Worm (Caenorhabditis elegans) whole organism, L4 larva: Measurements from ENCODE around the gene ada-2.

Experiments used
- F10B5.3 ChIP-seq: sonication (generic microtip); optimal IDR thresholded peaks from 2 replicates; lab custom pipeline; 2016; ENCODE audit warnings: mild to moderate bottlenecking, missing genetic modification characterization, missing compliant biosample characterization
- F26F4.8 ChIP-seq: fragments of 200-800 bp; sonication (Bioruptor generic); conservative IDR thresholded peaks from 2 replicates; pipeline ENCODE4 v1.3.6; 2022; ENCODE audit warnings: missing genetic modification characterization, missing compliant biosample characterization
- F37D6.2 ChIP-seq: sonication (generic microtip); optimal IDR thresholded peaks from 2 replicates; lab custom pipeline; 2016; ENCODE audit warnings: mild to moderate bottlenecking, missing genetic modification characterization, missing compliant biosample characterization
- F44E2.7 ChIP-seq: fragments of 200-800 bp; sonication (Bioruptor generic); IDR thresholded peaks from 2 replicates; pipeline ENCODE4 v2.1.2; 2022; ENCODE audit warnings: missing genetic modification characterization, missing compliant biosample characterization
- F49E8.2 ChIP-seq: sonication (generic microtip); optimal IDR thresholded peaks from 2 replicates; lab custom pipeline; 2016; ENCODE audit warnings: missing compliant biosample characterization, mild to moderate bottlenecking, missing genetic modification characterization, borderline replicate concordance
- T20F7.1 ChIP-seq: fragments of 200-800 bp; sonication (Bioruptor generic); optimal IDR thresholded peaks from 2 replicates; lab custom pipeline; 2018; ENCODE audit warnings: mild to moderate bottlenecking, missing genetic modification characterization, missing compliant biosample characterization
- Y105C5A.15 ChIP-seq: fragments of 200-800 bp; sonication (Bioruptor generic); IDR thresholded peaks from 2 replicates; pipeline ENCODE4 v1.3.6; 2022; ENCODE audit warnings: missing genetic modification characterization, missing compliant biosample characterization
- Y48G9A.11 ChIP-seq: fragments of 200-800 bp; sonication (Bioruptor generic); IDR thresholded peaks from 2 replicates; pipeline ENCODE4 v1.3.6; 2022; ENCODE audit warnings: missing genetic modification reagents, missing genetic modification characterization, missing compliant biosample characterization
- Y75B8A.6 ChIP-seq: fragments of 200-800 bp; sonication (Bioruptor generic); IDR thresholded peaks from 2 replicates; pipeline ENCODE4 v1.3.6; 2022; ENCODE audit warnings: missing genetic modification reagents, missing genetic modification characterization, missing compliant biosample characterization
- ZK337.2 ChIP-seq: fragments of 200-800 bp; sonication (Bioruptor generic); IDR thresholded peaks from 2 replicates; pipeline ENCODE4 v1.3.6; 2022; ENCODE audit warnings: missing genetic modification reagents, missing genetic modification characterization, missing compliant biosample characterization
- attf-4 ChIP-seq: sonication (generic microtip); optimal IDR thresholded peaks from 3 replicates; lab custom pipeline; 2017; ENCODE audit warnings: missing biosample characterization, missing genetic modification characterization
- ceh-20 ChIP-seq: fragments of 200-800 bp; sonication (Bioruptor generic); IDR thresholded peaks from 2 replicates; pipeline ENCODE4 v1.3.6; 2022; ENCODE audit warnings: missing genetic modification reagents, missing genetic modification characterization, missing compliant biosample characterization
- ceh-32 ChIP-seq: sonication (generic microtip); optimal IDR thresholded peaks from 2 replicates; lab custom pipeline; 2016; ENCODE audit warnings: mild to moderate bottlenecking, missing genetic modification characterization, missing compliant biosample characterization; ENCODE audit not compliant: poor library complexity
- ceh-44 ChIP-seq: fragments of 200-800 bp; sonication (Bioruptor generic); IDR thresholded peaks from 2 replicates; pipeline ENCODE4 v1.3.6; 2022; ENCODE audit warnings: missing genetic modification reagents, missing genetic modification characterization, missing compliant biosample characterization
- ces-1 ChIP-seq: fragments of 150-350 bp; sonication (generic microtip); optimal IDR thresholded peaks from 4 replicates; lab custom pipeline; 2014; ENCODE audit warnings: missing biosample characterization, missing genetic modification reagents, missing genetic modification characterization
- cey-2 ChIP-seq: sonication (generic microtip); optimal IDR thresholded peaks from 3 replicates; lab custom pipeline; 2017; ENCODE audit warnings: missing genetic modification characterization, mild to moderate bottlenecking, missing compliant biosample characterization, antibody characterized with exemption, borderline replicate concordance; ENCODE audit not compliant: insufficient read depth
- daf-16 ChIP-seq, 3 experiments: sonication (generic microtip); optimal IDR thresholded peaks; 2 replicates each; lab custom pipeline; 2016 to 2017; ENCODE audit warnings: missing genetic modification characterization in 3 of 3, missing genetic modification reagents in 3 of 3, mild to moderate bottlenecking in 2 of 3, missing compliant biosample characterization in 2 of 3, missing biosample characterization in 1 of 3, moderate library complexity in 1 of 3
- daf-19 ChIP-seq: fragments of 200-800 bp; sonication (Bioruptor generic); conservative IDR thresholded peaks from 2 replicates; pipeline ENCODE4 v1.3.6; 2022; ENCODE audit warnings: missing genetic modification characterization, missing compliant biosample characterization
- daf-8 ChIP-seq: fragments of 200-800 bp; sonication (Bioruptor generic); IDR thresholded peaks from 2 replicates; pipeline ENCODE4 v1.3.6; 2022; ENCODE audit warnings: missing genetic modification characterization, missing compliant biosample characterization
- dmd-6 ChIP-seq: fragments of 200-800 bp; sonication (Bioruptor generic); IDR thresholded peaks from 2 replicates; pipeline ENCODE4 v1.3.6; 2022; ENCODE audit warnings: missing genetic modification reagents, missing genetic modification characterization, missing compliant biosample characterization
- duxl-1 ChIP-seq: sonication (generic microtip); optimal IDR thresholded peaks from 2 replicates; lab custom pipeline; 2016; ENCODE audit warnings: mild to moderate bottlenecking, missing genetic modification characterization, moderate library complexity, missing compliant biosample characterization; ENCODE audit not compliant: poor library complexity
- fos-1 ChIP-seq: fragments of 150-350 bp; optimal IDR thresholded peaks from 2 replicates; lab custom pipeline; 2014; ENCODE audit warnings: missing biosample characterization, missing genetic modification characterization
- gei-8 ChIP-seq: fragments of 200-800 bp; sonication (Bioruptor generic); optimal IDR thresholded peaks from 2 replicates; lab custom pipeline; 2018; ENCODE audit warnings: mild to moderate bottlenecking, missing genetic modification characterization, missing compliant biosample characterization
- hlh-30 ChIP-seq: sonication (generic microtip); optimal IDR thresholded peaks from 2 replicates; lab custom pipeline; 2017; ENCODE audit warnings: antibody characterized with exemption, mild to moderate bottlenecking, missing genetic modification characterization, missing compliant biosample characterization; ENCODE audit not compliant: insufficient read depth
- lin-1 ChIP-seq: fragments of 200-800 bp; sonication (Bioruptor generic); IDR thresholded peaks from 2 replicates; pipeline ENCODE4 v1.3.6; 2022; ENCODE audit warnings: missing genetic modification reagents, missing genetic modification characterization, missing compliant biosample characterization
- lin-13 ChIP-seq: fragments of 150-350 bp; optimal IDR thresholded peaks from 2 replicates; lab custom pipeline; 2014; ENCODE audit warnings: missing biosample characterization, missing genetic modification reagents, missing genetic modification characterization
- lin-29 ChIP-seq: fragments of 200-800 bp; sonication (Bioruptor generic); IDR thresholded peaks from 2 replicates; pipeline ENCODE4 v1.3.6; 2022; ENCODE audit warnings: missing genetic modification reagents, missing genetic modification characterization, missing compliant biosample characterization
- lir-3 ChIP-seq: sonication (generic microtip); optimal IDR thresholded peaks from 2 replicates; lab custom pipeline; 2016; ENCODE audit warnings: mild to moderate bottlenecking, missing genetic modification characterization, missing compliant biosample characterization
- lsy-2 ChIP-seq, 2 experiments: fragments of 150-350 bp in 1 of 2; sonication (generic microtip) in 1 of 2; optimal IDR thresholded peaks; 2 replicates each; lab custom pipeline; 2014 to 2017; ENCODE audit warnings: missing biosample characterization in 2 of 2, missing genetic modification characterization in 2 of 2
- mdt-29 ChIP-seq: fragments of 200-800 bp; sonication (Bioruptor generic); IDR thresholded peaks from 2 replicates; pipeline ENCODE4 v1.3.6; 2022; ENCODE audit warnings: missing genetic modification reagents, missing genetic modification characterization, missing compliant biosample characterization
- nhr-237 ChIP-seq: sonication (generic microtip); optimal IDR thresholded peaks from 2 replicates; lab custom pipeline; 2017; ENCODE audit warnings: missing biosample characterization, missing genetic modification characterization
- pha-4 ChIP-seq, 2 experiments: fragments of 150-350 bp in 1 of 2; fragments of 200-800 bp in 1 of 2; sonication (Bioruptor generic) in 1 of 2; IDR thresholded peaks in 1 of 2; optimal IDR thresholded peaks in 1 of 2; 2 replicates each; pipeline versions ENCODE4 v1.3.6 to Lab custom; 2014 to 2022; ENCODE audit warnings: missing genetic modification characterization in 2 of 2, missing genetic modification reagents in 2 of 2, missing biosample characterization in 1 of 2, missing compliant biosample characterization in 1 of 2
- php-3 ChIP-seq: fragments of 200-800 bp; sonication (Bioruptor generic); IDR thresholded peaks from 2 replicates; pipeline ENCODE4 v1.3.6; 2022; ENCODE audit warnings: missing genetic modification reagents, missing genetic modification characterization, missing compliant biosample characterization
- rbr-2 ChIP-seq: sonication (generic microtip); optimal IDR thresholded peaks from 2 replicates; lab custom pipeline; 2016; ENCODE audit warnings: missing genotype, missing genetic modification characterization, missing compliant biosample characterization
- saeg-2 ChIP-seq: fragments of 200-800 bp; sonication (Bioruptor generic); IDR thresholded peaks from 2 replicates; pipeline ENCODE4 v1.3.6; 2022; ENCODE audit warnings: missing genetic modification reagents, missing genetic modification characterization, missing compliant biosample characterization
- snpc-1.2 ChIP-seq: fragments of 200-800 bp; sonication (Bioruptor generic); IDR thresholded peaks from 2 replicates; pipeline ENCODE4 v1.3.6; 2022; ENCODE audit warnings: missing genetic modification reagents, missing genetic modification characterization, missing compliant biosample characterization
- snpc-4 ChIP-seq: fragments of 150-350 bp; optimal IDR thresholded peaks from 2 replicates; lab custom pipeline; 2014; ENCODE audit warnings: missing biosample characterization, missing genetic modification characterization
- spr-1 ChIP-seq: sonication (generic microtip); optimal IDR thresholded peaks from 2 replicates; lab custom pipeline; 2016; ENCODE audit warnings: mild to moderate bottlenecking, missing genetic modification characterization, missing compliant biosample characterization
- spr-3 ChIP-seq: fragments of 200-800 bp; sonication (Bioruptor generic); optimal IDR thresholded peaks from 2 replicates; lab custom pipeline; 2018; ENCODE audit warnings: mild to moderate bottlenecking, missing genetic modification characterization, missing compliant biosample characterization
- unc-130 ChIP-seq: sonication (generic microtip); optimal IDR thresholded peaks from 2 replicates; lab custom pipeline; 2016; ENCODE audit warnings: missing genetic modification reagents, missing genetic modification characterization, missing compliant biosample characterization
- unc-62 ChIP-seq, 3 experiments: fragments of 150-350 bp in 1 of 3; sonication (generic microtip); optimal IDR thresholded peaks in 2 of 3; peaks in 1 of 3; 1 replicate in 1 of 3; 2 replicates in 2 of 3; lab custom pipeline; 2014 to 2017; ENCODE audit warnings: missing biosample characterization in 3 of 3, missing genetic modification characterization in 3 of 3, missing genetic modification reagents in 3 of 3, missing genotype in 1 of 3
- zag-1 ChIP-seq: fragments of 150-350 bp; optimal IDR thresholded peaks from 2 replicates; lab custom pipeline; 2014; ENCODE audit warnings: missing biosample characterization, missing genetic modification characterization
- zfp-2 ChIP-seq: sonication (generic microtip); optimal IDR thresholded peaks from 2 replicates; lab custom pipeline; 2016; ENCODE audit warnings: mild to moderate bottlenecking, missing genetic modification characterization, missing compliant biosample characterization
- zfp-3 ChIP-seq: fragments of 200-800 bp; sonication (Bioruptor generic); conservative IDR thresholded peaks from 2 replicates; pipeline ENCODE4 v1.3.6; 2022; ENCODE audit warnings: missing genetic modification reagents, missing genetic modification characterization, missing compliant biosample characterization
- zip-2 ChIP-seq: fragments of 150-350 bp; optimal IDR thresholded peaks from 2 replicates; lab custom pipeline; 2014; ENCODE audit warnings: missing biosample characterization, missing genetic modification characterization
- ztf-7 ChIP-seq: fragments of 150-350 bp; optimal IDR thresholded peaks from 2 replicates; lab custom pipeline; 2014; ENCODE audit warnings: missing biosample characterization, missing genetic modification characterization

Gene ada-2

DNA sequence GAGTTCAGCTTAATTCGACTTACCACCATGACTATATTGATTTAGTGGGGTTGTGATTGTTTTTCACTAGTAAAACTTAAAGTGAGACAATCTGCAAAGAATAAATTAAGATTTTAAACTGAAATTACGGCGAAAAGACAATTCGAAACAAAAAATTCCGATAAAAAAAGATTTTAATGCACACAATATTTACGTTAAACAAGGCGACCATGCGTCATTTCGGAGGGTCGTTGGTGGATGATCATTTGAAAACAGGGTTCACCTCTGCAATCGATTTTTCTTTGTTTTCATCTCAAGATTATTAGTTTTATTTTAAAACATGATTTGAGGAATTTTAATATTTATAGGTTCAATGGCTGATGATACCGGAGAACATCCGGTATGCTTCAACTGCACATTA lies 1.0 kb downstream of the ada-2 start, which contains the start of gene lsm-4:
lsm-4 (minus strand) TSS at position 91 of the 400 bp plus-strand sequence.
- TF ChIP-seq Y48G9A.11 (peak; percentile 73; the same call in 1 of the 2 replicates), saeg-2 (GFP tag; lab: Robert Waterston, UW) (no peak), T20F7.1 (GFP tag; lab: Kevin White, UChicago) (peak; percentile 92), daf-16 (GFP tag; optimal IDR thresholded peaks at IDR 0.05; lab: Kevin White, UChicago) (no peak), daf-16 (tag; optimal IDR thresholded peaks at IDR 0.05; lab: Kevin White, UChicago) (peak; percentile 11), lin-13 (GFP tag; lab: Kevin White, UChicago) (no peak), lsy-2 (tag; optimal IDR thresholded peaks at IDR 0.05; lab: Kevin White, UChicago) (peak in 1 of 2 experiments; percentile 25), zfp-2 (tag; lab: Kevin White, UChicago) (no peak)
- TF ChIP-seq, all 104 proteins: peak for 4

DNA sequence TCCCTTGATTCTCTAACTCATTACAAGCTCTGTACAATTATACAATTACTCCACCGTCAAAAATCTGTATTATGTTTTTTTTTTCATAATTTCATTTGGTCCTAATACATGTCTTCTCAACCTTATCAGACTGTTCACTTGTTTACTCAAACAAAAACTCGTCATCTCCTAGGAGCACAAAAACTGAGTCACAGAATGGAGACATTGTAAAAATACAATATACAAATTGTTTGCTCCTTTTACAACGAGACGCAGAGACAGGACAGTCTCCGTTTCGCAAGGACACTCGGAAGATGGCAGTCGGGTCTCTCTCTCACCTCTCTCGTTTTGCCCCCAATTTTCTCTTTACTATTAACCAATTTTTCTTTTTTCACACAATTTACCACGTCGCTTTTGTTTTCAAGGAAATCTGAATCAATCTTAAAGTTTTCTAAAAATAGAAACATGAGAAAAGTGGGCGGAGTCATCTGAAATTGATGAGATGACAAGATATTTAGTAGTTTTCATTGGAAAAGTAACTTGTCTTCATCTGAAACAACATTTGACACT lies 3.6 kb downstream of the ada-2 start, which contains the start of gene F32A5.8:
F32A5.8 (plus strand) TSS at position 499 of the 549 bp plus-strand sequence.
- no peak for TF ChIP-seq F37D6.2 (tag; lab: Kevin White, UChicago)
- no peak for TF ChIP-seq ceh-32 (tag; lab: Kevin White, UChicago)
- no peak for TF ChIP-seq rbr-2 (tag; lab: Kevin White, UChicago)
- no peak for TF ChIP-seq duxl-1 (tag; lab: Kevin White, UChicago)
- TF ChIP-seq F49E8.2 (tag; lab: Kevin White, UChicago) = no peak
- TF ChIP-seq php-3 = no peak
- TF ChIP-seq saeg-2 (GFP tag; lab: Robert Waterston, UW) = no peak
- TF ChIP-seq snpc-4 (tag; lab: Kevin White, UChicago) = no peak
- TF ChIP-seq lin-29 (GFP tag; lab: Robert Waterston, UW) = no peak
- TF ChIP-seq ces-1 (GFP tag; lab: Kevin White, UChicago) = no peak
- TF ChIP-seq lin-1 = no peak
- no peak for TF ChIP-seq daf-8 (GFP tag; lab: Robert Waterston, UW)
- no peak for TF ChIP-seq cey-2 (tag; lab: Kevin White, UChicago)
- no peak for TF ChIP-seq F26F4.8 (GFP tag; lab: Robert Waterston, UW)
- TF ChIP-seq F10B5.3 (tag; lab: Kevin White, UChicago) = no peak
- TF ChIP-seq zag-1 (tag; lab: Kevin White, UChicago) = no peak
- no peak for TF ChIP-seq fos-1 (tag; lab: Kevin White, UChicago)
- no peak for TF ChIP-seq spr-3 (GFP tag; lab: Kevin White, UChicago)
- no peak for TF ChIP-seq ZK337.2 (GFP tag; lab: Robert Waterston, UW)
- TF ChIP-seq Y75B8A.6 (GFP tag; lab: Robert Waterston, UW) = no peak
- TF ChIP-seq lin-13 (GFP tag; lab: Kevin White, UChicago) = no peak
- TF ChIP-seq Y105C5A.15 = no peak
- no peak for TF ChIP-seq zfp-3
- no peak for TF ChIP-seq snpc-1.2
- no peak for TF ChIP-seq lir-3 (tag; lab: Kevin White, UChicago)
- TF ChIP-seq gei-8 (GFP tag; lab: Kevin White, UChicago) = no peak
- TF ChIP-seq dmd-6 (GFP tag; lab: Robert Waterston, UW) = peak; percentile 72
- TF ChIP-seq spr-1 (tag; lab: Kevin White, UChicago) = no peak
- no peak for TF ChIP-seq unc-62 (GFP tag; optimal IDR thresholded peaks at IDR 0.05 in 1 of 2; lab: Kevin White, UChicago)
- no peak for TF ChIP-seq unc-62 (tag; optimal IDR thresholded peaks at IDR 0.05; lab: Kevin White, UChicago)
- no peak for TF ChIP-seq ceh-44 (GFP tag; lab: Robert Waterston, UW)
- no peak for TF ChIP-seq unc-130
- no peak for TF ChIP-seq zip-2
- no peak for TF ChIP-seq attf-4 (tag; lab: Kevin White, UChicago)
- no peak for TF ChIP-seq pha-4 (GFP tag; IDR thresholded peaks at IDR 0.05; lab: Robert Waterston, UW)
- peak; percentile 81 for TF ChIP-seq pha-4 (tag; optimal IDR thresholded peaks at IDR 0.05; lab: Kevin White, UChicago)
- no peak for TF ChIP-seq ceh-20 (GFP tag; lab: Robert Waterston, UW)
- TF ChIP-seq ztf-7 = no peak
- TF ChIP-seq nhr-237 (tag; lab: Kevin White, UChicago) = no peak
- TF ChIP-seq hlh-30 (tag; lab: Kevin White, UChicago) = peak; percentile 0
- peak; percentile 64 for TF ChIP-seq T20F7.1 (GFP tag; lab: Kevin White, UChicago)
- no peak for TF ChIP-seq mdt-29 (GFP tag; lab: Robert Waterston, UW)
- no peak for TF ChIP-seq daf-19
- no peak for TF ChIP-seq F44E2.7 (GFP tag; lab: Robert Waterston, UW)
